Worm (Caenorhabditis elegans) whole organism, midembryonic: ENCODE data around the gene pycr-4.

Source experiments
- T22C8.4 ChIP-seq: fragments of 200-800 bp; sonication (Bioruptor generic); IDR thresholded peaks from 2 replicates; pipeline ENCODE4 v1.3.6; 2022; ENCODE audit warnings: missing genetic modification characterization, missing compliant biosample characterization
- cog-1 ChIP-seq: sonication (generic microtip); optimal IDR thresholded peaks from 2 replicates; lab custom pipeline; 2016; ENCODE audit warnings: missing genetic modification characterization, missing compliant biosample characterization
- flt-1 ChIP-seq: fragments of 200-800 bp; sonication (Bioruptor generic); IDR thresholded peaks from 2 replicates; pipeline ENCODE4 v1.3.6; 2022; ENCODE audit warnings: missing genetic modification characterization, missing compliant biosample characterization
- klf-2 ChIP-seq: fragments of 200-800 bp; sonication (Bioruptor generic); conservative IDR thresholded peaks from 2 replicates; pipeline ENCODE4 v1.3.6; 2022; ENCODE audit warnings: missing genetic modification reagents, missing genetic modification characterization, missing compliant biosample characterization
- med-1 ChIP-seq: sonication (generic microtip); optimal IDR thresholded peaks from 2 replicates; lab custom pipeline; 2017; ENCODE audit warnings: missing genetic modification characterization, mild to moderate bottlenecking, missing compliant biosample characterization, antibody characterized with exemption, missing genetic modification reagents; ENCODE audit not compliant: insufficient read depth
- ref-1 ChIP-seq: fragments of 200-800 bp; sonication (Bioruptor generic); conservative IDR thresholded peaks from 2 replicates; pipeline ENCODE4 v1.3.6; 2022; ENCODE audit warnings: missing genetic modification reagents, missing genetic modification characterization, missing compliant biosample characterization
- tab-1 ChIP-seq: fragments of 200-800 bp; sonication (Bioruptor generic); IDR thresholded peaks from 2 replicates; pipeline ENCODE4 v1.3.6; 2022; ENCODE audit warnings: missing genetic modification characterization, missing compliant biosample characterization
- ztf-23 ChIP-seq: fragments of 200-800 bp; sonication (Bioruptor generic); IDR thresholded peaks from 2 replicates; pipeline ENCODE4 v1.3.6; 2022; ENCODE audit warnings: missing genetic modification reagents, missing genetic modification characterization, missing compliant biosample characterization
- ztf-29 ChIP-seq: fragments of 200-800 bp; sonication (Bioruptor generic); IDR thresholded peaks from 2 replicates; pipeline ENCODE4 v1.3.6; 2022; ENCODE audit warnings: missing genetic modification reagents, missing genetic modification characterization, missing compliant biosample characterization

Gene pycr-4

DNA sequence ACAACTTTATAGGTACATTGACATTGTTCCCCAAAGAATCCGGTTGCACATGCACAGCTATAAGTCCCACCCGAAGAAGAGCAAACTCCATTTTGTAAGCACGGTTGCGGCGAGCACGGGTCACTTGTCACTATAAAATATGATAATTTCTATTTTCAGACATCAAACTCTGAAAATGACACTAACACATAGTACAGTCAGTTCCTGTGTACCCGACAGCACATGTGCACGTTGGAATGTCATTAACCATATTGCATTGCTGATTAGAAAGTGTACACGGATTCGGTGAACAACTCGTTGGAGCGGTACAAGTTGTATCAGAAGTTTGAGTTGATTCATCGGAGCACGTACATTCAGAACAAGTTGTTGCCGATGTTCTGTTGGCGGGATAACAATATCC lies 20.1 kb upstream of the pycr-4 start:
- TF ChIP-seq med-1 (GFP tag; lab: Kevin White, UChicago) (no peak), ztf-23 (GFP tag; lab: Robert Waterston, UW) (no peak), flt-1 (no peak), tab-1 (no peak), T22C8.4 (GFP tag; lab: Robert Waterston, UW) (no peak), klf-2 (GFP tag; lab: Robert Waterston, UW) (no peak), cog-1 (no peak), ztf-29 (GFP tag; lab: Robert Waterston, UW) (no peak)

- no peak for TF ChIP-seq cog-1
- TF ChIP-seq ztf-29 (GFP tag; lab: Robert Waterston, UW), result no peak
- no peak for TF ChIP-seq med-1 (GFP tag; lab: Kevin White, UChicago)
Observed at ce11 chrIV:7491464-7491863, 14.4 kb upstream of the pycr-4 start, which contains the start of gene F55G1.1. Gene F55G1.1, plus strand, starts transcription at chrIV:7491764.

- TF ChIP-seq ztf-29 (GFP tag; lab: Robert Waterston, UW), result no peak
- TF ChIP-seq cog-1, result no peak
- TF ChIP-seq flt-1, result peak; percentile 65
- TF ChIP-seq ztf-23 (GFP tag; lab: Robert Waterston, UW), result no peak
Observed at ce11 chrIV:7488457-7488783, 11.3 kb upstream of the pycr-4 start.

DNA sequence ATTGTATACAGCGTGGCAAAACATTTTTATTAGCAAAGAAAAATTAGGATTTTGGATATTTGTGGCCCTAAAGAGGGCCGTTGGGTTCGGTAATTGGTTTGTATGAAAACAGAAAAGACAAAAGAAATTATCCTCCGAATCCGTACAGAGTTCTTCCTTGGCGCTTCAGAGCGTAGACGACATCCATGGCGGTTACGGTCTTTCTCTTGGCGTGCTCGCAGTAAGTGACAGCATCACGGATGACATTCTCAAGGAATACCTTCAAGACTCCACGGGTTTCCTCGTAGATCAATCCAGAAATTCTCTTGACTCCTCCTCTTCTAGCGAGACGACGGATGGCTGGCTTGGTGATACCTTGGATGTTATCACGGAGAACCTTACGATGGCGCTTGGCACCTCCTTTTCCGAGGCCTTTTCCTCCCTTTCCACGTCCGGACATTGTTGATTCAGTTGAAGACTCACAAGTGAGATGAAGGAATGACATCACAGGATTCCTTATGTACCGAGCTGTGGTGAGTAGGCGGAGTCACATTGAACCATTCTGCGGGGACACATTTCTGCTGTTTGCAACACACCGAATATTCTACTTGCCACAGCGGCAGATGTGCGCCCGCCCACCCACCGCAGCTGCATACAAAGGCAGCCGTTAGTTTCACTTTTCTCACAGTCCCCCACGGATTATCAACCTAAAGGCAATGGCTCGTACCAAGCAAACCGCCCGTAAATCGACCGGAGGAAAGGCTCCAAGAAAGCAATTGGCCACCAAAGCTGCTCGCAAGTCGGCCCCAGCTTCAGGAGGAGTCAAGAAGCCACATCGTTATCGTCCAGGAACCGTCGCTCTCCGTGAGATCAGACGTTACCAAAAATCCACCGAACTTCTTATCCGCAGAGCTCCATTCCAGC lies 10.7 kb upstream of the pycr-4 start, which contains the start of the genes his-60 and his-59:
his-60 (minus strand) TSS at position 439 of the 903 bp plus-strand sequence.
his-59 (plus strand) TSS at position 696 of the 903 bp plus-strand sequence.
- no peak; the same call in 1 of the 2 replicates for TF ChIP-seq tab-1
- TF ChIP-seq ztf-23 (GFP tag; lab: Robert Waterston, UW), result peak; percentile 67; the same call in 1 of the 2 replicates
- no peak for TF ChIP-seq ref-1 (GFP tag; lab: Robert Waterston, UW)
- no peak for TF ChIP-seq klf-2 (GFP tag; lab: Robert Waterston, UW)
- peak; percentile 60 for TF ChIP-seq cog-1
- TF ChIP-seq med-1 (GFP tag; lab: Kevin White, UChicago), result no peak
- TF ChIP-seq T22C8.4 (GFP tag; lab: Robert Waterston, UW), result 0 out of 2 replicates have a peak, but pooled peaks have one; percentile 6
- TF ChIP-seq flt-1, result peak; percentile 90
- TF ChIP-seq ztf-29 (GFP tag; lab: Robert Waterston, UW), result no peak; the same call in 1 of the 2 replicates

ce11 chrIV:7486201-7486947 lies 9.3 kb upstream of the pycr-4 start, which contains the start of the genes his-61 and his-62:
Gene his-61, minus strand, starts transcription at chrIV:7486217.
Gene his-62, plus strand, starts transcription at chrIV:7486545.
- TF ChIP-seq klf-2 (GFP tag; lab: Robert Waterston, UW), result peak; percentile 73
- no peak for TF ChIP-seq tab-1
- 0 out of 2 replicates have a peak, but pooled peaks have one; percentile 4 for TF ChIP-seq ztf-23 (GFP tag; lab: Robert Waterston, UW)
- peak; percentile 58 for TF ChIP-seq flt-1
- TF ChIP-seq cog-1, result peak; percentile 97

DNA sequence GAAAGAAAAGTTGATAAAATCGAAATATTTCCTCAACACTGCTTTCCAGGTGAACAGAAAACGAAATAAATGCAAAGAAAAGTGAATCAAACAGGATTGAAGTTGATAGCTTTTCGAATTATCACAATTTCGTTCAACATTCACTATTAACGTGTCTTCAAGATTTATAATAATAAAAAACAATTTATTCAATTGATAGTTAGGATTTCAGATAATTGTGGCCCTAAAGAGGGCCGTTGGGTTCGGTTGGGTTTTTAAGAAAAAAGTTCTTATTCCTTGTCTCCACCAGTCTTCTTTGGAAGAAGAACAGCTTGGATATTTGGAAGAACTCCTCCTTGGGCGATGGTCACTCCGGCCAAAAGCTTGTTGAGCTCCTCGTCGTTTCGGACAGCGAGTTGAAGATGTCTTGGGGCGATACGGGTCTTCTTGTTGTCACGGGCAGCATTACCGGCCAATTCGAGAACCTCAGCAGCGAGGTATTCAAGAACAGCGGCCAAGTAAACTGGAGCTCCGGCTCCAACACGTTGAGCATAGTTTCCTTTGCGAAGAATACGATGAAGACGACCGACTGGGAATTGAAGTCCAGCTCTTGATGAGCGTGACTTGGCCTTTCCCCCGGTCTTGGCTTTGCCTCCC lies 8.6 kb upstream of the pycr-4 start:
- 0 out of 2 replicates have a peak, but pooled peaks have one; percentile 8 for TF ChIP-seq tab-1
- peak; percentile 32; the same call in 1 of the 2 replicates for TF ChIP-seq ref-1 (GFP tag; lab: Robert Waterston, UW)
- 0 out of 2 replicates have a peak, but pooled peaks have one; percentile 9 for TF ChIP-seq ztf-23 (GFP tag; lab: Robert Waterston, UW)

DNA sequence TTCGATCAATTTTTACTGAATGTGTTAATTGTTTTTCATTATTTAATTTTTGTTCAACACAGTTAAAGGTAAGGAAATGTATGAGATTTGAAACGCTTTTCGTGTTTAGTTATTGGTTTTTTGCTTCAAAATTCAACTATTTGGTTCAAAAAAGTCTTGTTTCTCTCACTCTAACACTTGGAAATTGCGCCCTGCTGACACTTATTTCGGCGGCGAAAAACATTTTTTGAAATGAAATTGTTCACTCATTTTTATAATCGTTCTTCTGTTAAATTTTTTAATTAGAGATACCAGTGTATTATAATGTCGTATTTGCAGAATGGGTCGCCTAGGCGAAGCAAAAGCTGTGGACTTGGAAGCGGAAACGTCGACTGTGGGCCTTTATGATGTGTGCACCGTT lies 1.0 kb upstream of the pycr-4 start, which contains the start of gene rod-1:
rod-1 (plus strand) TSS at position 319 of the 400 bp plus-strand sequence.
- TF ChIP-seq klf-2 (GFP tag; lab: Robert Waterston, UW), result no peak
- TF ChIP-seq T22C8.4 (GFP tag; lab: Robert Waterston, UW), result no peak
- TF ChIP-seq tab-1, result no peak

ce11 chrIV:7477697-7478096 lies 600 bp upstream of the pycr-4 start:
- TF ChIP-seq flt-1, result no peak
- no peak for TF ChIP-seq med-1 (GFP tag; lab: Kevin White, UChicago)
- TF ChIP-seq ref-1 (GFP tag; lab: Robert Waterston, UW), result no peak
- TF ChIP-seq klf-2 (GFP tag; lab: Robert Waterston, UW), result no peak
- no peak for TF ChIP-seq cog-1
- no peak for TF ChIP-seq tab-1
- TF ChIP-seq T22C8.4 (GFP tag; lab: Robert Waterston, UW), result no peak
- no peak for TF ChIP-seq ztf-23 (GFP tag; lab: Robert Waterston, UW)
- TF ChIP-seq ztf-29 (GFP tag; lab: Robert Waterston, UW), result no peak

DNA sequence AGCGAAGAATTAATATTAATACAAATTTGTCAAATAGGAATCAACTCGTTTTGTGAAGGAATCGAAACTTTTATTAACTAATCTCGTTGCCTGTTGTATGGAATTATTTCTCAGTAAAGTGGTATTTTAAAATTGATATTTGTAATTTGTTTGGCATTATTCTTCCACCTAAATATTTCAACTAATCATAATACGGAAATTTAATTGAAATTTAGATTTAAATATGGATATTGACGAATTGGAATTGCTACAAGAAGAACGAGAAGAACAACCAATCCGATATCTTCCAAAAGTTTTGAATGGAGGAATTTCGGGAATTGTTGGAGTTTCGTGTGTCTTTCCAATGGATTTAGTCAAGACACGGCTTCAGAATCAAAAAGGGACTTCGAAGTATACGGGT lies 2.3 kb downstream of the pycr-4 start, which contains the start of gene slc-25A18.2:
slc-25A18.2 (plus strand) TSS at position 216 of the 400 bp plus-strand sequence.
- no peak for TF ChIP-seq med-1 (GFP tag; lab: Kevin White, UChicago)
- no peak for TF ChIP-seq klf-2 (GFP tag; lab: Robert Waterston, UW)
- TF ChIP-seq ztf-23 (GFP tag; lab: Robert Waterston, UW), result no peak
- TF ChIP-seq tab-1, result no peak
- TF ChIP-seq cog-1, result no peak
- no peak for TF ChIP-seq ref-1 (GFP tag; lab: Robert Waterston, UW)
- TF ChIP-seq ztf-29 (GFP tag; lab: Robert Waterston, UW), result no peak
- TF ChIP-seq flt-1, result no peak
- no peak for TF ChIP-seq T22C8.4 (GFP tag; lab: Robert Waterston, UW)
